Worm (Caenorhabditis elegans): ENCODE results near the gene knl-1.

knl-1 gene

ce11 chrIII:8262599-8262998, 12.2 kb downstream of the knl-1 start:
- TF ChIP-seq nhr-237 (tag; optimal IDR thresholded peaks at IDR 0.05), result no peak
- TF ChIP-seq elt-3 (tag; optimal IDR thresholded peaks at IDR 0.05), result no peak
- no peak for TF ChIP-seq nhr-11 (tag; optimal IDR thresholded peaks at IDR 0.05)
- TF ChIP-seq dmd-4 (tag; optimal IDR thresholded peaks at IDR 0.05), result no peak
- TF ChIP-seq sma-9 (GFP tag; optimal IDR thresholded peaks at IDR 0.05), result no peak
- TF ChIP-seq sma-9 (tag; optimal IDR thresholded peaks at IDR 0.05), result no peak

ce11 chrIII:8263377-8263776, 12.9 kb downstream of the knl-1 start, which contains the start of gene col-91:
Gene col-91 (minus strand): TSS chrIII:8263664.
- peak; percentile 16 for TF ChIP-seq nhr-25 (tag; optimal IDR thresholded peaks at IDR 0.05)
- peak; percentile 1 for TF ChIP-seq nhr-21 (tag; optimal IDR thresholded peaks at IDR 0.05)
- no peak for TF ChIP-seq lin-11 (tag; optimal IDR thresholded peaks at IDR 0.05)
- TF ChIP-seq nhr-237 (tag; optimal IDR thresholded peaks at IDR 0.05), result no peak

ce11 chrIII:8265753-8266152, 15.3 kb downstream of the knl-1 start, which contains the start of gene mrps-9:
Gene mrps-9 (plus strand): TSS chrIII:8266062.
- TF ChIP-seq crh-2 (tag; optimal IDR thresholded peaks at IDR 0.05) (peak; percentile 8), sem-4 (tag; optimal IDR thresholded peaks at IDR 0.05) (no peak), aly-2 (tag; optimal IDR thresholded peaks at IDR 0.05) (no peak), nhr-6 (tag; optimal IDR thresholded peaks at IDR 0.05) (no peak), blmp-1 (tag; optimal IDR thresholded peaks at IDR 0.05; ENCODE audit: insufficient read depth) (peak; percentile 29), unc-55 (GFP tag; optimal IDR thresholded peaks at IDR 0.05) (peak; percentile 53)

DNA sequence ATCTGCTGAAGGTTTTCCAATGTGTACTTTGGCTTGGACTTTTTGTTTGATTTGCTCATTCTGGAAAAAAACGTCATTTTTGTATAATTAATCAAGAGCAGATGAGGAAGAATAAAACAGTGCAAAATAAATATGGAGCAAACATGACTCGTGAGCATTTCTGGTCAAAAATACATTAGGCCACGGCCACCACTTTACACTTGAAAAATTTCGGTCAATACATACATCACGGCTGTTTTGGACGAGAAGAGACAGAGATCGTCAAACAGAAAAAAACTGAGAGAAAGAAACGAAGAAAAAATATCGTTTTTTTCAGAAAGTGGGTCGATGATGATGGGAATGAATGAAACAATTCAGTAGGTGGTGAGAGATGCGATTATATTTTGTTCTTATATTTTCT, 17.9 kb downstream of the knl-1 start, which contains the start of the genes F09G8.7 and crn-7:
Gene F09G8.7, minus strand, starts transcription at position 60 of the 400 bp plus-strand sequence.
Gene crn-7, plus strand, starts transcription at position 236 of the 400 bp plus-strand sequence.
- TF ChIP-seq nhr-11 (tag; optimal IDR thresholded peaks at IDR 0.05) (no peak), alr-1 (tag; optimal IDR thresholded peaks at IDR 0.05) (no peak), C34F6.9 (tag; optimal IDR thresholded peaks at IDR 0.05) (peak; percentile 64), ceh-82 (tag; optimal IDR thresholded peaks at IDR 0.05) (no peak), gmeb-1 (tag; optimal IDR thresholded peaks at IDR 0.05) (no peak), Y55F3AM.14 (GFP tag; optimal IDR thresholded peaks at IDR 0.05) (no peak), nhr-129 (tag; optimal IDR thresholded peaks at IDR 0.05) (peak; percentile 51), ztf-1 (GFP tag; conservative IDR thresholded peaks at IDR 0.05) (no peak), dmd-4 (tag; optimal IDR thresholded peaks at IDR 0.05) (no peak), lin-39 (tag; optimal IDR thresholded peaks at IDR 0.05) (no peak), skn-1 (tag; optimal IDR thresholded peaks at IDR 0.05) (no peak), unc-55 (GFP tag; optimal IDR thresholded peaks at IDR 0.05) (peak; percentile 8), lsy-2 (tag; optimal IDR thresholded peaks at IDR 0.05) (peak in 1 of 2 experiments; percentile 47), lin-11 (tag; optimal IDR thresholded peaks at IDR 0.05) (no peak), crh-2 (tag; optimal IDR thresholded peaks at IDR 0.05) (no peak), elt-1 (tag; optimal IDR thresholded peaks at IDR 0.05) (no peak), blmp-1 (tag; optimal IDR thresholded peaks at IDR 0.05; ENCODE audit: insufficient read depth) (no peak), elt-3 (tag; optimal IDR thresholded peaks at IDR 0.05) (no peak), mab-5 (tag; optimal IDR thresholded peaks at IDR 0.05) (no peak), ceh-16 (tag; optimal IDR thresholded peaks at IDR 0.05) (no peak), egl-27 (tag; optimal IDR thresholded peaks at IDR 0.05) (no peak), nhr-21 (tag; optimal IDR thresholded peaks at IDR 0.05) (no peak), fos-1 (tag; optimal IDR thresholded peaks at IDR 0.05) (peak; percentile 20), nhr-23 (tag; optimal IDR thresholded peaks at IDR 0.05) (no peak)

ce11 chrIII:8271676-8272225, 21.3 kb downstream of the knl-1 start, which contains the start of the genes mps-4 and F09G8.10:
Gene mps-4 (minus strand): TSS chrIII:8271776.
Gene F09G8.10 (minus strand): TSS chrIII:8272175.
- TF ChIP-seq ztf-11 (tag; optimal IDR thresholded peaks at IDR 0.05) (no peak), nhr-129 (tag; optimal IDR thresholded peaks at IDR 0.05) (no peak), ceh-82 (tag; optimal IDR thresholded peaks at IDR 0.05) (no peak), mdl-1 (tag; optimal IDR thresholded peaks at IDR 0.05) (no peak), fos-1 (tag; optimal IDR thresholded peaks at IDR 0.05) (no peak), sem-4 (tag; optimal IDR thresholded peaks at IDR 0.05) (no peak), snpc-4 (tag; optimal IDR thresholded peaks at IDR 0.05) (no peak), nhr-10 (tag; optimal IDR thresholded peaks at IDR 0.05) (no peak), egl-27 (tag; optimal IDR thresholded peaks at IDR 0.05) (no peak), unc-39 (tag; optimal IDR thresholded peaks at IDR 0.05) (no peak), alr-1 (tag; optimal IDR thresholded peaks at IDR 0.05) (no peak), ztf-4 (tag; optimal IDR thresholded peaks at IDR 0.05) (no peak), peb-1 (tag; optimal IDR thresholded peaks at IDR 0.05) (no peak)

All from whole organism, L2 larva.